Fruit fly (Drosophila melanogaster) whole organism, embryonic: ENCODE measurements around the gene Bap111.
A peak's percentile ranks its signal among the peaks of the same experiment; 100 is the strongest.

Experiments
- Atf3 ChIP-seq: fragments of 200-800 bp; sonication (Bioruptor generic); optimal IDR thresholded peaks from 3 replicates; lab custom pipeline; 2016; ENCODE audit warnings: missing biosample characterization, missing genetic modification characterization
- CG10209 ChIP-seq: fragments of 200-800 bp; sonication (Bioruptor generic); optimal IDR thresholded peaks from 3 replicates; lab custom pipeline; 2017; ENCODE audit warnings: missing biosample characterization, mild to moderate bottlenecking, missing genetic modification characterization, missing genetic modification reagents
- CG10321 ChIP-seq: fragments of 200-800 bp; sonication (Bioruptor generic); IDR thresholded peaks from 2 replicates; pipeline ENCODE4 v1.3.6; 2022; ENCODE audit warnings: missing biosample characterization, missing genetic modification characterization
- CG10565 ChIP-seq: fragments of 200-800 bp; sonication (Bioruptor generic); optimal IDR thresholded peaks from 3 replicates; lab custom pipeline; 2016; ENCODE audit warnings: missing biosample characterization, mild to moderate bottlenecking, missing genetic modification characterization
- CG11695 ChIP-seq: fragments of 200-800 bp; sonication (Bioruptor generic); IDR thresholded peaks from 3 replicates; pipeline ENCODE4 v1.3.6; 2022; ENCODE audit warnings: missing biosample characterization, missing genetic modification characterization
- CG12769 ChIP-seq: fragments of 200-800 bp; sonication (Bioruptor generic); optimal IDR thresholded peaks from 2 replicates; lab custom pipeline; 2019; ENCODE audit warnings: missing biosample characterization, mild to moderate bottlenecking, missing genetic modification characterization, moderate library complexity
- CG14014 ChIP-seq: fragments of 200-800 bp; sonication (Bioruptor generic); IDR thresholded peaks from 2 replicates; pipeline ENCODE4 v1.3.6; 2022; ENCODE audit warnings: missing biosample characterization, missing genetic modification characterization
- CG1647 ChIP-seq: fragments of 200-800 bp; sonication (Bioruptor generic); optimal IDR thresholded peaks from 3 replicates; lab custom pipeline; 2016; ENCODE audit warnings: missing biosample characterization, missing genetic modification characterization
- CG17802 ChIP-seq: fragments of 200-800 bp; sonication (Bioruptor generic); optimal IDR thresholded peaks from 2 replicates; lab custom pipeline; 2018; ENCODE audit warnings: missing biosample characterization, mild to moderate bottlenecking, missing genetic modification characterization, moderate library complexity
- CG18764 ChIP-seq: fragments of 200-800 bp; sonication (Bioruptor generic); optimal IDR thresholded peaks from 3 replicates; lab custom pipeline; 2016; ENCODE audit warnings: missing biosample characterization, missing genetic modification characterization
- CG2712 ChIP-seq: fragments of 200-800 bp; optimal IDR thresholded peaks from 3 replicates; lab custom pipeline; 2019; ENCODE audit warnings: missing biosample characterization, mild to moderate bottlenecking, missing genetic modification characterization, moderate library complexity
- CG3407 ChIP-seq: fragments of 200-800 bp; sonication (Bioruptor generic); optimal IDR thresholded peaks from 2 replicates; lab custom pipeline; 2018; ENCODE audit warnings: missing biosample characterization, mild to moderate bottlenecking, missing genetic modification characterization
- CG3847 ChIP-seq: fragments of 200-800 bp; sonication (Bioruptor generic); IDR thresholded peaks from 2 replicates; pipeline ENCODE4 v1.3.6; 2022; ENCODE audit warnings: missing biosample characterization, missing genetic modification characterization
- CG42726 ChIP-seq: fragments of 200-800 bp; sonication (Bioruptor generic); IDR thresholded peaks from 2 replicates; pipeline ENCODE4 v1.3.6; 2022; ENCODE audit warnings: missing biosample characterization, missing genetic modification characterization; ENCODE audit not compliant: partially characterized antibody
- CG4328 ChIP-seq: fragments of 200-800 bp; sonication (Bioruptor generic); optimal IDR thresholded peaks from 3 replicates; lab custom pipeline; 2017; ENCODE audit warnings: missing biosample characterization, missing genetic modification reagents, missing genetic modification characterization
- CG4424 ChIP-seq: fragments of 200-800 bp; sonication (Bioruptor generic); optimal IDR thresholded peaks from 3 replicates; lab custom pipeline; 2016; ENCODE audit warnings: missing biosample characterization, missing genetic modification characterization
- CG4854 ChIP-seq: fragments of 200-800 bp; sonication (Bioruptor generic); optimal IDR thresholded peaks from 2 replicates; lab custom pipeline; 2016; ENCODE audit warnings: missing biosample characterization, missing genetic modification characterization, inconsistent platforms
- CG5180 ChIP-seq: fragments of 200-800 bp; sonication (Bioruptor generic); optimal IDR thresholded peaks from 3 replicates; lab custom pipeline; 2017; ENCODE audit warnings: missing biosample characterization, missing genetic modification characterization, mild to moderate bottlenecking, moderate library complexity, missing genetic modification reagents
- CG8281 ChIP-seq: fragments of 200-800 bp; sonication (Bioruptor generic); optimal IDR thresholded peaks from 2 replicates; lab custom pipeline; 2018; ENCODE audit warnings: missing biosample characterization, mild to moderate bottlenecking, missing genetic modification characterization, moderate library complexity
- CG8478 ChIP-seq: fragments of >200 bp; optimal IDR thresholded peaks from 2 replicates; lab custom pipeline; 2018
- CG9932 ChIP-seq: fragments of 200-800 bp; sonication (Bioruptor generic); IDR thresholded peaks from 2 replicates; pipeline ENCODE4 v1.3.6; 2022; ENCODE audit warnings: missing biosample characterization, missing genetic modification characterization
- Fer3 ChIP-seq: fragments of 200-800 bp; sonication (Bioruptor generic); optimal IDR thresholded peaks from 2 replicates; lab custom pipeline; 2018; ENCODE audit warnings: missing biosample characterization, mild to moderate bottlenecking, missing genetic modification characterization, moderate library complexity
- HHEX ChIP-seq: fragments of 200-800 bp; sonication (Bioruptor generic); optimal IDR thresholded peaks from 3 replicates; lab custom pipeline; 2017; ENCODE audit warnings: missing biosample characterization, mild to moderate bottlenecking, missing genetic modification characterization, missing genetic modification reagents
- Hey ChIP-seq: fragments of 200-800 bp; sonication (Bioruptor generic); optimal IDR thresholded peaks from 3 replicates; lab custom pipeline; 2018; ENCODE audit warnings: missing biosample characterization, mild to moderate bottlenecking, missing genetic modification characterization
- Kr ChIP-seq: fragments of 200-800 bp; sonication (Bioruptor generic); optimal IDR thresholded peaks from 2 replicates; lab custom pipeline; 2017; ENCODE audit warnings: missing biosample characterization, mild to moderate bottlenecking, missing genetic modification characterization
- MTF-1 ChIP-seq: fragments of 200-800 bp; sonication (Bioruptor generic); optimal IDR thresholded peaks from 2 replicates; lab custom pipeline; 2018; ENCODE audit warnings: missing biosample characterization, mild to moderate bottlenecking, missing genetic modification characterization, borderline replicate concordance
- Oaz ChIP-seq: fragments of 200-800 bp; sonication (Bioruptor generic); IDR thresholded peaks from 2 replicates; pipeline ENCODE4 v1.3.6; 2022; ENCODE audit warnings: missing biosample characterization, missing genetic modification characterization
- Pdp1 ChIP-seq, 2 experiments: fragments of 200-800 bp; sonication (Bioruptor generic); optimal IDR thresholded peaks; 3 replicates each; lab custom pipeline; 2016; ENCODE audit warnings: missing biosample characterization in 2 of 2, missing genetic modification characterization in 2 of 2, mild to moderate bottlenecking in 1 of 2, moderate library complexity in 1 of 2
- Sox100B ChIP-seq: fragments of 200-800 bp; sonication (Bioruptor generic); optimal IDR thresholded peaks from 3 replicates; lab custom pipeline; 2018; ENCODE audit warnings: missing biosample characterization, mild to moderate bottlenecking, missing genetic modification characterization
- Stat92E ChIP-seq, 3 experiments: fragments of >200 bp in 2 of 3; fragments of 200-800 bp in 1 of 3; sonication (Bioruptor generic) in 1 of 3; optimal IDR thresholded peaks; 2 replicates each; lab custom pipeline; 2017 to 2019; ENCODE audit warnings: missing biosample characterization in 3 of 3, missing genetic modification characterization in 3 of 3, mild to moderate bottlenecking in 1 of 3, moderate library complexity in 1 of 3
- Taf1 ChIP-seq: fragments of 200-800 bp; sonication (Bioruptor generic); IDR thresholded peaks from 2 replicates; pipeline ENCODE4 v1.3.6; 2022; ENCODE audit warnings: missing biosample characterization, missing genetic modification characterization
- Xrp1 ChIP-seq: fragments of 200-800 bp; sonication (Bioruptor generic); IDR thresholded peaks from 2 replicates; pipeline ENCODE4 v1.3.6; 2022; ENCODE audit warnings: missing biosample characterization, missing genetic modification characterization
- ac ChIP-seq: fragments of 200-800 bp; sonication (Bioruptor generic); optimal IDR thresholded peaks from 3 replicates; lab custom pipeline; 2017; ENCODE audit warnings: missing biosample characterization, mild to moderate bottlenecking, missing genetic modification characterization
- croc ChIP-seq: fragments of 200-800 bp; sonication (Bioruptor generic); conservative IDR thresholded peaks from 3 replicates; pipeline ENCODE4 v1.3.6; 2022; ENCODE audit warnings: missing biosample characterization, missing genetic modification characterization
- crol ChIP-seq: fragments of 200-800 bp; sonication (Bioruptor generic); IDR thresholded peaks from 2 replicates; pipeline ENCODE4 v1.3.6; 2022; ENCODE audit warnings: missing biosample characterization, missing genetic modification characterization
- dan ChIP-seq: fragments of 200-800 bp; sonication (Bioruptor generic); IDR thresholded peaks from 2 replicates; pipeline ENCODE4 v1.3.6; 2022; ENCODE audit warnings: missing biosample characterization, missing genetic modification characterization
- exex ChIP-seq: fragments of 200-800 bp; sonication (Bioruptor generic); optimal IDR thresholded peaks from 4 replicates; lab custom pipeline; 2018; ENCODE audit warnings: missing biosample characterization, mild to moderate bottlenecking, missing genetic modification characterization, moderate library complexity
- fru ChIP-seq: fragments of >200 bp; optimal IDR thresholded peaks from 2 replicates; lab custom pipeline; 2017
- h ChIP-seq: fragments of >200 bp; optimal IDR thresholded peaks from 2 replicates; lab custom pipeline; 2017
- hb ChIP-seq: fragments of 200-800 bp; sonication (Bioruptor generic); IDR thresholded peaks from 3 replicates; pipeline ENCODE4 v1.3.6; 2022; ENCODE audit warnings: missing biosample characterization, missing genetic modification characterization; ENCODE audit not compliant: partially characterized antibody
- klu ChIP-seq: fragments of 200-800 bp; sonication (Bioruptor generic); IDR thresholded peaks from 2 replicates; pipeline ENCODE4 v1.3.6; 2022; ENCODE audit warnings: missing biosample characterization, missing genetic modification characterization
- knrl ChIP-seq: fragments of 200-800 bp; sonication (Bioruptor generic); IDR thresholded peaks from 3 replicates; pipeline ENCODE4 v1.3.6; 2022; ENCODE audit warnings: missing biosample characterization, missing genetic modification characterization; ENCODE audit not compliant: partially characterized antibody
- nom ChIP-seq: fragments of 200-800 bp; sonication (Bioruptor generic); optimal IDR thresholded peaks from 2 replicates; lab custom pipeline; 2017; ENCODE audit warnings: missing biosample characterization, missing genetic modification characterization, mild to moderate bottlenecking, moderate library complexity, missing genetic modification reagents
- row ChIP-seq: fragments of 200-800 bp; sonication (Bioruptor generic); IDR thresholded peaks from 3 replicates; pipeline ENCODE4 v1.3.6; 2022; ENCODE audit warnings: missing biosample characterization, missing genetic modification characterization
- sd ChIP-seq: fragments of 200-800 bp; sonication (Bioruptor generic); optimal IDR thresholded peaks from 3 replicates; lab custom pipeline; 2018; ENCODE audit warnings: missing biosample characterization, mild to moderate bottlenecking, missing genetic modification characterization, moderate library complexity
- sens ChIP-seq: fragments of 200-800 bp; sonication (Bioruptor generic); peaks from one replicate; lab custom pipeline; 2016; ENCODE audit warnings: missing biosample characterization, missing genetic modification characterization
- sisA ChIP-seq: fragments of 200-800 bp; sonication (Bioruptor generic); IDR thresholded peaks from 2 replicates; pipeline ENCODE4 v1.3.6; 2022; ENCODE audit warnings: missing biosample characterization, missing genetic modification characterization
- slbo ChIP-seq: fragments of 200-800 bp; sonication (Bioruptor generic); IDR thresholded peaks from 2 replicates; pipeline ENCODE4 v1.3.6; 2022; ENCODE audit warnings: missing biosample characterization, missing genetic modification characterization
- tna ChIP-seq: fragments of 200-800 bp; sonication (Bioruptor generic); IDR thresholded peaks from 2 replicates; pipeline ENCODE4 v1.3.6; 2022; ENCODE audit warnings: missing biosample characterization, missing genetic modification characterization; ENCODE audit not compliant: partially characterized antibody
- trh ChIP-seq: fragments of 200-800 bp; sonication (Bioruptor generic); optimal IDR thresholded peaks from 2 replicates; lab custom pipeline; 2016; ENCODE audit warnings: missing biosample characterization, missing genetic modification characterization
- ttk ChIP-seq: fragments of 200-800 bp; sonication (Bioruptor generic); IDR thresholded peaks from 2 replicates; pipeline ENCODE4 v2.1.2; 2022; ENCODE audit warnings: missing biosample characterization, missing genetic modification characterization
- z ChIP-seq: fragments of 200-800 bp; sonication (Bioruptor generic); IDR thresholded peaks from 3 replicates; pipeline ENCODE4 v1.3.6; 2022; ENCODE audit warnings: missing biosample characterization, missing genetic modification characterization

The Bap111 gene

DNA sequence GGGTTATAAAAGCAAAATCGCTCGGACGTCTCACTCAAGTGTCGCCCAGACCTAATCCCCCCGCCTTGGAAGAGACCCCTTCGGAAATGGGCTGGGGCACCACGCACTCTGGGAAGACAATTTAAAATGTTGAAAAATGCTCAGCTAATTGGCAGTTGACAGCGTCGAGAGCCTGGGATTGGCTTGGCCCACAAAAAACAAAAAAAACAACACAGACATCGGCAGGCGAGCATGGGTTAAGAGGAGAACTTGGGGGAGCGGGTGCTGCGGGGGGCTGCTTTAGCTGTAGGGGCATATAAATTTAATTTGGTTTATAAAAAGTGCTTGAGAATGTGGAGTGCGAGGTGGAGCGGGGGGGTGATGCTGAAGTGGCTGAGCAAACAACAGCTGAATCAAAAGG lies 26.6 kb upstream of the Bap111 start (continued):
- TF ChIP-seq Stat92E (GFP tag; optimal IDR thresholded peaks at IDR 0.05; lab: Kevin White, UChicago) (no peak), ac (GFP tag; lab: Kevin White, UChicago) (no peak), CG9932 (no peak), CG4424 (GFP tag; lab: Kevin White, UChicago) (no peak), fru (no peak), sd (tag; lab: Kevin White, UChicago) (peak; percentile 15), CG8478 (lab: Kevin White, UChicago) (no peak), Atf3 (GFP tag; lab: Kevin White, UChicago) (no peak), Sox100B (GFP tag; lab: Kevin White, UChicago) (no peak), sens (no peak), exex (tag; lab: Kevin White, UChicago) (no peak), sisA (no peak), Pdp1 (GFP tag; optimal IDR thresholded peaks at IDR 0.05; lab: Kevin White, UChicago) (peak in 1 of 2 experiments; percentile 12), CG2712 (tag; lab: Kevin White, UChicago) (no peak), row (GFP tag; lab: Robert Waterston, UW) (peak; percentile 22; the same call in 2 of the 3 replicates), CG11695 (no peak), CG3407 (GFP tag; lab: Kevin White, UChicago) (no peak), CG4328 (no peak), CG10321 (GFP tag; lab: Robert Waterston, UW) (no peak), CG12769 (tag; lab: Kevin White, UChicago) (peak; percentile 51), Kr (GFP tag; lab: Kevin White, UChicago) (no peak), ttk (no peak), slbo (no peak), hb (GFP tag; lab: Robert Waterston, UW) (no peak), crol (GFP tag; lab: Robert Waterston, UW) (peak; percentile 88), knrl (GFP tag; lab: Robert Waterston, UW) (no peak), klu (0 out of 2 replicates have a peak, but pooled peaks have one; percentile 8), h (lab: Kevin White, UChicago) (no peak), Hey (no peak), nom (no peak), CG10565 (GFP tag; lab: Kevin White, UChicago) (no peak), CG18764 (GFP tag; lab: Kevin White, UChicago) (no peak), z (GFP tag; lab: Robert Waterston, UW) (peak; percentile 47; the same call in 1 of the 3 replicates), Taf1 (GFP tag; lab: Robert Waterston, UW) (no peak), Fer3 (tag; lab: Kevin White, UChicago) (no peak), CG3847 (GFP tag; lab: Robert Waterston, UW) (no peak), croc (GFP tag; lab: Robert Waterston, UW) (no peak), CG10209 (GFP tag; lab: Kevin White, UChicago) (no peak), trh (GFP tag; lab: Kevin White, UChicago) (no peak), dan (GFP tag; lab: Robert Waterston, UW) (no peak), tna (GFP tag; lab: Robert Waterston, UW) (no peak), CG17802 (no peak), HHEX (no peak), Oaz (GFP tag; lab: Robert Waterston, UW) (no peak), CG4854 (GFP tag; lab: Kevin White, UChicago) (no peak), CG14014 (GFP tag; lab: Robert Waterston, UW) (0 out of 2 replicates have a peak, but pooled peaks have one; percentile 7), CG5180 (peak; percentile 47), CG42726 (GFP tag; lab: Robert Waterston, UW) (no peak), Xrp1 (0 out of 2 replicates have a peak, but pooled peaks have one; percentile 4), MTF-1 (no peak), CG8281 (tag; lab: Kevin White, UChicago) (no peak), CG1647 (GFP tag; lab: Kevin White, UChicago) (no peak)
- TF ChIP-seq, all 482 proteins: peak for 19
